Fruit fly (Drosophila melanogaster): Measurements from ENCODE around the gene CG2004.

DNA sequence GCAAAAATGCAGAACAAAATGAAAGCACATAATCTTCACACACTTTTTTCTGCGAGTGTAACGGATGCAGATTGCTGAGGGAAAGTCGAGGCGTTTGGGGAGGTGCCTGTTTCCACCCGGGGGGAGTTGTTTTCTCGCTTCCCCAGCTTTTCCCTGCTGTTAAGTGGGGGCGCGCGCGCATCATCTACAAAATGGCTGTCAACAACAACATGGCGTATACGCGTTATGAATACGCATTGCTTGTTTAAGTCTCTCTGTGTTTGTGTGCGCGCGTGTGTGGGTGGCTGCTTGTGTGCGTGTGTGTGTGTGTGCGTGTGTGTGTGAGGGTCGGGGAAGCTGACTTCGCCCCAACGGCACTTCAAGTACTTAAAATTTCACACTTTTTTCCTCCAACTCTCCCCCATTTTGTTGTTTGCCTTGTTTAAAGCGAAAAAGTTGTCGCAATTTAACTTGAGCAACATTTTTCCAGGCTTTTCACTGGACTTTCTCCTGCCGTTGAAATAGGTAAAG, 28.8 kb upstream of the CG2004 start:
- TF ChIP-seq sd (tag; optimal IDR thresholded peaks at IDR 0.05) (no peak), CG15514 (GFP tag; optimal IDR thresholded peaks at IDR 0.05) (no peak), hkb (optimal IDR thresholded peaks at IDR 0.05) (no peak), hkb (GFP tag; IDR thresholded peaks at IDR 0.05) (no peak), CG7963 (GFP tag; IDR thresholded peaks at IDR 0.05; ENCODE audit: partially characterized antibody) (no peak), CG8089 (GFP tag; optimal IDR thresholded peaks at IDR 0.05) (no peak), cad (GFP tag; optimal IDR thresholded peaks at IDR 0.05) (no peak), Med (GFP tag) (no peak)

Data from whole organism, embryonic.